In genomic region chrX:16105715-16106114, dm6 we compare ENCODE assay signal across 6 fruit fly cellular contexts.
TF ChIP-seq lines count a peak whose summit lies in the region.

No protein-coding gene starts in this region.

- peak; percentile 91 to 96 for TF ChIP-seq CTCF in S2 (optimal IDR thresholded peaks at IDR 0.05; lab: Kevin White, UChicago)
- peak; percentile 98 for TF ChIP-seq CTCF in whole organism, embryonic (GFP tag; optimal IDR thresholded peaks at IDR 0.05; lab: Kevin White, UChicago)

TF ChIP-seq in whole organism, adult, 20 proteins besides CTCF, POLR2A, EP300 and RAD21 (continues in another document):
- TF ChIP-seq CG1620 (GFP tag; optimal IDR thresholded peaks at IDR 0.05; lab: Kevin White, UChicago) (peak; percentile 24), Mnt (GFP tag; optimal IDR thresholded peaks at IDR 0.05; lab: Kevin White, UChicago) (peak; percentile 1), CG14711 (tag; optimal IDR thresholded peaks at IDR 0.05; lab: Kevin White, UChicago) (no peak), pad (GFP tag; optimal IDR thresholded peaks at IDR 0.05; lab: Kevin White, UChicago) (no peak), Crg-1 (GFP tag; optimal IDR thresholded peaks at IDR 0.05; lab: Kevin White, UChicago) (peak; percentile 15), CG12768 (GFP tag; optimal IDR thresholded peaks at IDR 0.05; lab: Kevin White, UChicago) (no peak), Hr96 (GFP tag; optimal IDR thresholded peaks at IDR 0.05; lab: Kevin White, UChicago) (peak; percentile 24), cic (GFP tag; optimal IDR thresholded peaks at IDR 0.05; lab: Kevin White, UChicago) (no peak), kay (GFP tag; lab: Kevin White, UChicago; ENCODE audit: borderline replicate concordance) (no peak), tj (GFP tag; optimal IDR thresholded peaks at IDR 0.05; lab: Kevin White, UChicago) (peak; percentile 45), CG7045 (GFP tag; optimal IDR thresholded peaks at IDR 0.05; lab: Kevin White, UChicago) (no peak), CG33017 (tag; optimal IDR thresholded peaks at IDR 0.05; lab: Kevin White, UChicago) (no peak), CG7101 (tag; optimal IDR thresholded peaks at IDR 0.05; lab: Kevin White, UChicago) (peak; percentile 0), ovo (GFP tag; optimal IDR thresholded peaks at IDR 0.05; lab: Kevin White, UChicago) (no peak), Clk (GFP tag; optimal IDR thresholded peaks at IDR 0.05; lab: Kevin White, UChicago) (no peak), bab1 (GFP tag; optimal IDR thresholded peaks at IDR 0.05; lab: Kevin White, UChicago) (peak; percentile 45), cnc (optimal IDR thresholded peaks at IDR 0.05; lab: Kevin White, UChicago) (no peak), toe (GFP tag; optimal IDR thresholded peaks at IDR 0.05; lab: Kevin White, UChicago) (peak; percentile 22), CG11617 (GFP tag; optimal IDR thresholded peaks at IDR 0.05; lab: Kevin White, UChicago) (no peak)

TF ChIP-seq in whole organism, embryonic, 481 proteins besides CTCF, POLR2A, EP300 and RAD21 (continues in another document):
- TF ChIP-seq CG11723 (GFP tag; optimal IDR thresholded peaks at IDR 0.05; lab: Kevin White, UChicago) (no peak), Hr78 (GFP tag; optimal IDR thresholded peaks at IDR 0.05; lab: Kevin White, UChicago) (no peak), Mes4 (GFP tag; optimal IDR thresholded peaks at IDR 0.05; lab: Kevin White, UChicago) (no peak), CG14667 (GFP tag; IDR thresholded peaks at IDR 0.05; lab: Robert Waterston, UW) (peak; percentile 33; the same call in 1 of the 2 replicates), bcd (GFP tag; optimal IDR thresholded peaks at IDR 0.05; lab: Kevin White, UChicago) (no peak), Camta (GFP tag; optimal IDR thresholded peaks at IDR 0.05; lab: Kevin White, UChicago) (peak; percentile 52), pho (GFP tag; optimal IDR thresholded peaks at IDR 0.05; lab: Kevin White, UChicago) (no peak), CG3838 (GFP tag; optimal IDR thresholded peaks at IDR 0.05; lab: Kevin White, UChicago) (no peak), br (optimal IDR thresholded peaks at IDR 0.05; lab: Kevin White, UChicago) (no peak), CG1832 (GFP tag; optimal IDR thresholded peaks at IDR 0.05; lab: Kevin White, UChicago) (no peak), CG10274 (GFP tag; optimal IDR thresholded peaks at IDR 0.05; lab: Kevin White, UChicago) (no peak), CG3995 (GFP tag; optimal IDR thresholded peaks at IDR 0.05; lab: Kevin White, UChicago) (no peak), Bgb (GFP tag; IDR thresholded peaks at IDR 0.05; lab: Robert Waterston, UW; ENCODE audit: partially characterized antibody) (peak; percentile 49; the same call in 1 of the 2 replicates), CG15011 (GFP tag; optimal IDR thresholded peaks at IDR 0.05; lab: Kevin White, UChicago) (no peak), Sox102F (GFP tag; optimal IDR thresholded peaks at IDR 0.05; lab: Kevin White, UChicago) (peak; percentile 30), sens (GFP tag; lab: Kevin White, UChicago) (peak; percentile 80), CG4707 (GFP tag; optimal IDR thresholded peaks at IDR 0.05; lab: Kevin White, UChicago) (no peak), Doc3 (GFP tag; IDR thresholded peaks at IDR 0.05; lab: Robert Waterston, UW; ENCODE audit: partially characterized antibody) (no peak)

TF ChIP-seq in whole organism, prepupa, 60 proteins besides CTCF, POLR2A, EP300 and RAD21:
- no peak for TF ChIP-seq Sox102F (GFP tag; optimal IDR thresholded peaks at IDR 0.05; lab: Kevin White, UChicago)
- TF ChIP-seq acj6 (GFP tag; optimal IDR thresholded peaks at IDR 0.05; lab: Kevin White, UChicago): peak; percentile 3
- TF ChIP-seq Hr39 (GFP tag; optimal IDR thresholded peaks at IDR 0.05; lab: Kevin White, UChicago): peak; percentile 32
- TF ChIP-seq CG3919 (GFP tag; optimal IDR thresholded peaks at IDR 0.05; lab: Kevin White, UChicago): no peak
- TF ChIP-seq lz (GFP tag; optimal IDR thresholded peaks at IDR 0.05; lab: Kevin White, UChicago): peak; percentile 43
- TF ChIP-seq CG31627 (GFP tag; optimal IDR thresholded peaks at IDR 0.05; lab: Kevin White, UChicago): peak; percentile 37
- TF ChIP-seq Eip78C (GFP tag; lab: Kevin White, UChicago): peak; percentile 17
- peak; percentile 39 for TF ChIP-seq cyc (GFP tag; optimal IDR thresholded peaks at IDR 0.05; lab: Kevin White, UChicago)
- no peak for TF ChIP-seq dsx (GFP tag; optimal IDR thresholded peaks at IDR 0.05; lab: Kevin White, UChicago; ENCODE audit: poor library complexity, severe bottlenecking)
- no peak for TF ChIP-seq Sox15 (GFP tag; optimal IDR thresholded peaks at IDR 0.05; lab: Kevin White, UChicago)
TF ChIP-seq in whole organism, prepupa: peak in this region for 6.

TF ChIP-seq in whole organism, pupa, 21 proteins besides CTCF, POLR2A, EP300 and RAD21:
- TF ChIP-seq CG12605 (GFP tag; IDR thresholded peaks at IDR 0.05; lab: Robert Waterston, UW) (no peak), CG4496 (GFP tag; IDR thresholded peaks at IDR 0.05; lab: Robert Waterston, UW) (0 out of 3 replicates have a peak, but pooled peaks have one; percentile 32)

TF ChIP-seq in whole organism, wandering third instar larva, 38 proteins besides CTCF, POLR2A, EP300 and RAD21:
- TF ChIP-seq GATAd (GFP tag; optimal IDR thresholded peaks at IDR 0.05; lab: Kevin White, UChicago) (no peak), OdsH (GFP tag; optimal IDR thresholded peaks at IDR 0.05; lab: Kevin White, UChicago) (peak; percentile 19), Vsx2 (GFP tag; optimal IDR thresholded peaks at IDR 0.05; lab: Kevin White, UChicago; ENCODE audit: partially characterized antibody) (no peak), fru (GFP tag; optimal IDR thresholded peaks at IDR 0.05; lab: Kevin White, UChicago) (peak; percentile 50), sv (GFP tag; optimal IDR thresholded peaks at IDR 0.05; lab: Kevin White, UChicago) (no peak), h (GFP tag; optimal IDR thresholded peaks at IDR 0.05; lab: Kevin White, UChicago) (no peak), CrebA (GFP tag; optimal IDR thresholded peaks at IDR 0.05; lab: Kevin White, UChicago; ENCODE audit: borderline replicate concordance) (no peak), Sp1 (GFP tag; optimal IDR thresholded peaks at IDR 0.05; lab: Kevin White, UChicago) (no peak), Myc (optimal IDR thresholded peaks at IDR 0.05; lab: Kevin White, UChicago) (peak; percentile 87), CG32264 (GFP tag; optimal IDR thresholded peaks at IDR 0.05; lab: Kevin White, UChicago) (no peak), psq (GFP tag; optimal IDR thresholded peaks at IDR 0.05; lab: Kevin White, UChicago) (no peak), brk (GFP tag; optimal IDR thresholded peaks at IDR 0.05; lab: Kevin White, UChicago) (no peak), Hr83 (GFP tag; optimal IDR thresholded peaks at IDR 0.05; lab: Kevin White, UChicago; ENCODE audit: poor library complexity, severe bottlenecking) (peak; percentile 65), CG9705 (GFP tag; optimal IDR thresholded peaks at IDR 0.05; lab: Kevin White, UChicago) (no peak), foxo (GFP tag; optimal IDR thresholded peaks at IDR 0.05; lab: Kevin White, UChicago) (peak in 1 of 2 experiments; percentile 57), Hnf4 (GFP tag; optimal IDR thresholded peaks at IDR 0.05; lab: Kevin White, UChicago) (peak; percentile 54), Jra (GFP tag; optimal IDR thresholded peaks at IDR 0.05; lab: Kevin White, UChicago) (no peak), sage (GFP tag; optimal IDR thresholded peaks at IDR 0.05; lab: Kevin White, UChicago) (no peak), ey (GFP tag; optimal IDR thresholded peaks at IDR 0.05; lab: Kevin White, UChicago) (peak; percentile 18), usp (GFP tag; optimal IDR thresholded peaks at IDR 0.05; lab: Kevin White, UChicago) (no peak), Mio (GFP tag; optimal IDR thresholded peaks at IDR 0.05; lab: Kevin White, UChicago) (no peak), Hr78 (GFP tag; optimal IDR thresholded peaks at IDR 0.05; lab: Kevin White, UChicago) (no peak), woc (GFP tag; optimal IDR thresholded peaks at IDR 0.05; lab: Kevin White, UChicago) (no peak), pan (optimal IDR thresholded peaks at IDR 0.05; lab: Kevin White, UChicago) (no peak), Rel (GFP tag; optimal IDR thresholded peaks at IDR 0.05; lab: Kevin White, UChicago) (no peak), Rel (tag; optimal IDR thresholded peaks at IDR 0.05; lab: Kevin White, UChicago) (no peak), tai (GFP tag; optimal IDR thresholded peaks at IDR 0.05; lab: Kevin White, UChicago) (no peak), Dif (GFP tag; optimal IDR thresholded peaks at IDR 0.05; lab: Kevin White, UChicago; ENCODE audit: partially characterized antibody) (no peak), rgr (GFP tag; optimal IDR thresholded peaks at IDR 0.05; lab: Kevin White, UChicago) (peak; percentile 6), N (GFP tag; optimal IDR thresholded peaks at IDR 0.05; lab: Kevin White, UChicago) (no peak), Abd-B (GFP tag; optimal IDR thresholded peaks at IDR 0.05; lab: Kevin White, UChicago) (no peak), lola (GFP tag; optimal IDR thresholded peaks at IDR 0.05; lab: Kevin White, UChicago) (no peak), dsf (GFP tag; optimal IDR thresholded peaks at IDR 0.05; lab: Kevin White, UChicago; ENCODE audit: borderline replicate concordance) (no peak), HLH106 (tag; optimal IDR thresholded peaks at IDR 0.05; lab: Kevin White, UChicago) (no peak), dmrt93B (GFP tag; optimal IDR thresholded peaks at IDR 0.05; lab: Kevin White, UChicago) (no peak), jim (GFP tag; optimal IDR thresholded peaks at IDR 0.05; lab: Kevin White, UChicago) (no peak), dl (GFP tag; optimal IDR thresholded peaks at IDR 0.05; lab: Kevin White, UChicago; ENCODE audit: insufficient read depth in 1 of 2, partially characterized antibody in 2 of 2) (no peak), Dfd (GFP tag; optimal IDR thresholded peaks at IDR 0.05; lab: Kevin White, UChicago) (no peak), br (GFP tag; optimal IDR thresholded peaks at IDR 0.05; lab: Kevin White, UChicago) (peak; percentile 2)
TF ChIP-seq in whole organism, wandering third instar larva: peak in this region for 9.
